Worm (Caenorhabditis elegans): ENCODE measurements around the gene dct-11.

DNA sequence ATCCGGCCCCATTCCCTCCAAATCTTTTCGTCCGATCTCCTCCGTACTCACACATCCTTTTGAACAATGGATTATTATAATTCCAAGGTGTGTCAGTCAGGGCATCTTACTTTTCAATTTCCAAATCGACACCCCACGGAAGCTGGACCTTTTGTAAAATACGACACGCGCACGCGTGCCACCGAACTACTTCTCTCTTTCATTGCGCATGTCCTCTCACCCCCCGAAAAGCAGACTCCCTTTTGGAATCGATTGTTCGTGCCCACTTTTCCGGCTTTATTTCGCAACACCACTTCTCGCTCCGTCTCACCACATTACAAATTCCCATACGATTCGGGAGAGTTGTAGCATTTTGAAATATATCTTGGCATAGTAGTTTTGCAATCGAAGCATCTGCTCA lies 7.7 kb upstream of the dct-11 start:
- TF ChIP-seq lin-39 (tag; optimal IDR thresholded peaks at IDR 0.05) (peak; percentile 78), ztf-11 (tag; optimal IDR thresholded peaks at IDR 0.05) (no peak), mdl-1 (tag; optimal IDR thresholded peaks at IDR 0.05) (no peak), nhr-237 (tag; optimal IDR thresholded peaks at IDR 0.05) (no peak), nhr-11 (tag; optimal IDR thresholded peaks at IDR 0.05) (no peak), nhr-23 (tag; optimal IDR thresholded peaks at IDR 0.05) (no peak), ceh-82 (tag; optimal IDR thresholded peaks at IDR 0.05) (no peak), fos-1 (tag; optimal IDR thresholded peaks at IDR 0.05) (no peak), elt-3 (tag; optimal IDR thresholded peaks at IDR 0.05) (no peak), tbx-2 (tag; optimal IDR thresholded peaks at IDR 0.05) (no peak), ama-1 (optimal IDR thresholded peaks at IDR 0.05) (no peak), jun-1 (tag; optimal IDR thresholded peaks at IDR 0.05) (no peak)

Data from whole organism, L3 larva.